Worm (Caenorhabditis elegans): Measurements from ENCODE around the gene W02D7.6.
"Not testable (repeated sequence)": the region's sequence is repeated elsewhere in the genome, so short reads cannot be mapped to it uniquely, and the experiment has no call there.

The W02D7.6 gene

DNA sequence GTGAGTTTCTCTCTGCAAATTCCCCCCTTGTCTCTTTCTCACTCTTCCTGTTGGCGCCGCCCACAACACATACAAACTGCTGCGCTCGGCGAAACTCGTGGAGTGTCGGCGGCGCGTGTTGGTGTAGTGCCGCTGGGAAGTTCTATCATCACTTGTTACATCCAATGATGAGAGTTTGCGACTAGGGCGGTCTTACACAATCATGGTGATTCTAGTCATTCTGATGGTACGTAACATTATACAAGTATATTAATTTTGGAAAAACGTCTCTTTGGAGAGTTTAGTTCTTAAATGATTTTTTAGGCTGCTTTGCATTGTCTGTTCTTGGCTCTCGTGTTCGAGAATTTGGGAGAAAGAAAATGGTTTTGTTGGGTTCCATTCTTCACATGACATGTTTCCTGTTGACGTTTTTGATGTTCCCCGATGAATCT is 47.7 kb upstream of the W02D7.6 start (continued):
- TF ChIP-seq nhr-77 (tag; optimal IDR thresholded peaks at IDR 0.05) (no peak), nhr-237 (tag; optimal IDR thresholded peaks at IDR 0.05) (no peak), lsy-2 (tag; optimal IDR thresholded peaks at IDR 0.05) (peak; percentile 57 to 75), F49E8.2 (tag; optimal IDR thresholded peaks at IDR 0.05; ENCODE audit: borderline replicate concordance) (peak; percentile 96), Y105C5A.15 (GFP tag; IDR thresholded peaks at IDR 0.05) (no peak), nhr-10 (tag; optimal IDR thresholded peaks at IDR 0.05) (peak; percentile 19)

DNA sequence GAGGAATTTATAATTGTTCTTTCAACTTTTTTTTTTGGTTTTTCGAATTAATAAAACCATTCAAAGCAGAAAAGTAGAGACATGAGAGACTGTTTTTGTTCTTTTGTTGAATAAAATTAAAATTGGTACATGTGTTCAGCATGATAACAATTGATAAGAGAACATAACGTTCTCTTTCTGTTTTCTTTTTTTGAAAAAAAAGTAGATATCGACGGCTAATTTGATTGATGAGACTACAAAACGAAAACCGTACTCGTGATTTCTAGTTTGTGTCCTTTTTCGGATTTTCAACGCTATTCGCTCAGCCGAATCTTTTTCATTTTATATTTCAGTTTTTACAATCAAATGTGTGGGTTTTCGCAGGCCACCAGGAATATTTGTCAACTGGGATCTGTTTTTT is 44.1 kb upstream of the W02D7.6 start, which contains the start of gene C08D8.1:
Gene C08D8.1, plus strand, starts transcription at position 324 of the 400 bp plus-strand sequence.
- TF ChIP-seq ceh-28 (tag; optimal IDR thresholded peaks at IDR 0.05) (no peak), ceh-20 (GFP tag; IDR thresholded peaks at IDR 0.05) (0 out of 2 replicates have a peak, but pooled peaks have one; percentile 19), daf-12 (tag; optimal IDR thresholded peaks at IDR 0.05) (no peak), F10B5.3 (tag; optimal IDR thresholded peaks at IDR 0.05) (no peak), T26A8.4 (GFP tag; IDR thresholded peaks at IDR 0.05) (no peak), ceh-62 (tag; optimal IDR thresholded peaks at IDR 0.05) (no peak), mep-1 (tag; optimal IDR thresholded peaks at IDR 0.05) (no peak), lin-15B (tag; optimal IDR thresholded peaks at IDR 0.05) (no peak), zip-2 (tag; optimal IDR thresholded peaks at IDR 0.05) (no peak), nhr-41 (GFP tag; IDR thresholded peaks at IDR 0.05) (no peak), Y75B8A.6 (GFP tag; IDR thresholded peaks at IDR 0.05) (no peak), unc-62 (GFP tag; optimal IDR thresholded peaks at IDR 0.05 in 1 of 2) (peak in 1 of 2 experiments; percentile 44), unc-62 (tag; optimal IDR thresholded peaks at IDR 0.05) (no peak), skn-1 (tag; optimal IDR thresholded peaks at IDR 0.05) (no peak), nhr-11 (tag; optimal IDR thresholded peaks at IDR 0.05) (no peak), mxl-2 (GFP tag; conservative IDR thresholded peaks at IDR 0.05) (no peak), tag-97 (GFP tag; IDR thresholded peaks at IDR 0.05) (no peak), pqm-1 (tag; optimal IDR thresholded peaks at IDR 0.05) (no peak), nhr-28 (tag; optimal IDR thresholded peaks at IDR 0.05) (peak; percentile 97), zag-1 (tag; optimal IDR thresholded peaks at IDR 0.05) (no peak), mxl-3 (GFP tag; optimal IDR thresholded peaks at IDR 0.05) (no peak), D1046.2 (GFP tag; IDR thresholded peaks at IDR 0.05) (no peak), nhr-42 (GFP tag; IDR thresholded peaks at IDR 0.05) (no peak)

DNA sequence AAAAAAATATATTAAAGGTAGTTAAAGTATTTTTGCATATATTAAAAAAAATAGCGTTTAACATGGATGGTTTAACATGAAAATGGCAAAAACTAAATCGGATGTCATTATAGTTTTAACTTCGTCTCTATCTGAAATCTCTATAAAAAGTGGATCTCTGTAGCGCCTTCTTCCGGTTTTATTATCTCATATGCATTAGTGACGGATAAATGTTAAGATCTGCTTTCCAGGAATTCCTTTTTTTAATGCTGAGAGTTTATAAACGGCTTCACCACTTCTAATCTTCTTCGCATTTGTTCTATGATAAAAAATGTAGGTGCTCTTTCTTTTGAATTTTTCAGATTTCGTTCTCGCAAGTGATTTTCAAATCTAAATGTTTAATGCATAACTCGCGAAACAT is 41.1 kb upstream of the W02D7.6 start:
- TF ChIP-seq unc-62 (GFP tag; optimal IDR thresholded peaks at IDR 0.05 in 1 of 2) = peak in 1 of 2 experiments; percentile 16
- TF ChIP-seq unc-62 (tag; optimal IDR thresholded peaks at IDR 0.05) = no peak
- no peak for TF ChIP-seq unc-39 (tag; optimal IDR thresholded peaks at IDR 0.05)

ce11 chrV:8340924-8341323 is 39.6 kb upstream of the W02D7.6 start, which contains the start of gene C08D8.7:
TSS of gene C08D8.7 (plus strand) at chrV:8341224.
- TF ChIP-seq unc-62 (GFP tag; optimal IDR thresholded peaks at IDR 0.05 in 1 of 2) = peak in 1 of 2 experiments; percentile 27
- not testable (repeated sequence) for TF ChIP-seq unc-62 (tag; optimal IDR thresholded peaks at IDR 0.05)

DNA sequence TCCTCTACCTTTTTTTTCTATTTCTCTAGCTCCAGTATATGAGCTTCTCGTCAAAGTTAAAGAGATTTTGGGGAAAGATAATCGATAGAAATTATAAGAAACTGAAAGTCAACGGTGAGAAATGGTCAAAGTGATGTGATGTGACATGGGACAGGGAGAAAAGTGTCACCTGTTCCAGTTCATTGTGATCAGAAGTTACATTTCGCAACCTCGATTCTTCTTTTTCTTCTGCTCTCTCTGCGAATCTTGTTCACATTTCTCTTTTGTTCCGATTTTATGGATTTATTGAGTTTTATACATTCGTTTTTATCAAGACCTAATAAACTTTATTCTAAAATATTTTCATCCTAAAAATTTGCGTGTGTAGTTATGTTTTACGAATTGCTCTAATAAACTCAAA is 34.3 kb upstream of the W02D7.6 start:
- TF ChIP-seq arid-1 (GFP tag; conservative IDR thresholded peaks at IDR 0.05) (no peak), unc-62 (GFP tag; optimal IDR thresholded peaks at IDR 0.05 in 1 of 2) (peak in 1 of 2 experiments; percentile 45), unc-62 (tag; optimal IDR thresholded peaks at IDR 0.05) (no peak), egl-27 (tag; optimal IDR thresholded peaks at IDR 0.05) (no peak), lir-3 (tag; optimal IDR thresholded peaks at IDR 0.05) (no peak), hlh-30 (tag; optimal IDR thresholded peaks at IDR 0.05; ENCODE audit: insufficient read depth) (peak; percentile 32)

ce11 chrV:8334360-8334759 is 33.1 kb upstream of the W02D7.6 start, which contains the start of gene tmd-2:
TSS of gene tmd-2 (plus strand) at chrV:8334660.
- no peak for TF ChIP-seq F37D6.2 (tag; optimal IDR thresholded peaks at IDR 0.05)
- no peak for TF ChIP-seq dve-1 (tag; optimal IDR thresholded peaks at IDR 0.05; ENCODE audit: insufficient read depth)
- no peak for TF ChIP-seq nhr-237 (tag; optimal IDR thresholded peaks at IDR 0.05)
- TF ChIP-seq egl-43 (GFP tag; IDR thresholded peaks at IDR 0.05) = no peak
- no peak for TF ChIP-seq unc-130 (GFP tag; optimal IDR thresholded peaks at IDR 0.05)
- TF ChIP-seq nhr-11 (tag; optimal IDR thresholded peaks at IDR 0.05) = no peak
- no peak for TF ChIP-seq zfp-3 (GFP tag; conservative IDR thresholded peaks at IDR 0.05)
- TF ChIP-seq nhr-76 (tag; optimal IDR thresholded peaks at IDR 0.05) = no peak
- TF ChIP-seq php-3 (GFP tag; IDR thresholded peaks at IDR 0.05) = no peak
- no peak for TF ChIP-seq unc-39 (tag; optimal IDR thresholded peaks at IDR 0.05)
- no peak for TF ChIP-seq F49E8.2 (tag; optimal IDR thresholded peaks at IDR 0.05; ENCODE audit: borderline replicate concordance)
- no peak for TF ChIP-seq aha-1 (tag)
